Worm (Caenorhabditis elegans): Measurements from ENCODE around the gene dnj-5.

DNA sequence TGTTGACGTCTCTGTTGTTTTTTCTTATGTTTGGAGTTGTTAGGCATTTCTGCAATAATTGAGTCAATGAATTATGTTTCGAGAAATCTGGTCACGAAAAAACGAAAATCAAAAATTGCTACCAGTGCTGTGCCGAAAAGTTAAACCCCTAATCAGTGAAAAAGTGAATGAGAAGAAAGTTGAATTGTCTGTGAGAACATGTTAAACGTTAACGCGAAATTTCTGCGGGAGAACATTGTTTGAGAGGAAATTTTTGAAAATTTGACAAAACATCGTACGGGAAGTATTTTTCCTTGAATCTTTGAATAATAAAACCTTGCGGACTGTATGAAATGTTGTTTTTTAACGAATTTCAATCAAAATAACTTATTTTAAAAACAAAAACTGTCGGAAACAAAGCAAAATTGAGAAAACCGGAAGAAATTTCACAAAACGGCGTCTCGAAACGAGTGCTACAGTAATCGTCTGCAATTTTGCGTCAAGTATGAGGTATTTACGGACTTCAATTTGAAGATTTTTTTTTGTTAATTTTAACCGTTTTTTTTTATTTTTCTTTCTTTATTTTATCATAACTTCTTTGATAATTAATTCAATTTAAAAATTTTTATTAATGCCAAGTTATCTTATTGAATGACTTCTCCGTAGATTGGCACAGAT is 35.6 kb upstream of the dnj-5 start, which contains the start of gene adal-1:
- no peak for TF ChIP-seq him-1 (tag; optimal IDR thresholded peaks at IDR 0.05)
- TF ChIP-seq dao-5 (tag; optimal IDR thresholded peaks at IDR 0.05), result no peak
